Fruit fly (Drosophila melanogaster) whole organism, embryonic: Measurements from ENCODE around the gene CG17202.

ENCODE experiments used
- Bgb ChIP-seq: fragments of 200-800 bp; sonication (Bioruptor generic); IDR thresholded peaks from 2 replicates; pipeline ENCODE4 v1.3.6; 2022; ENCODE audit warnings: missing biosample characterization, missing genetic modification characterization; ENCODE audit not compliant: partially characterized antibody
- CG10431 ChIP-seq: fragments of 200-800 bp; sonication (Bioruptor generic); optimal IDR thresholded peaks from 3 replicates; lab custom pipeline; 2018; ENCODE audit warnings: missing biosample characterization, mild to moderate bottlenecking, missing genetic modification characterization
- CG10462 ChIP-seq: fragments of 200-800 bp; sonication (Bioruptor generic); optimal IDR thresholded peaks from 2 replicates; lab custom pipeline; 2016; ENCODE audit warnings: missing biosample characterization, missing genetic modification characterization
- CG14014 ChIP-seq: fragments of 200-800 bp; sonication (Bioruptor generic); IDR thresholded peaks from 2 replicates; pipeline ENCODE4 v1.3.6; 2022; ENCODE audit warnings: missing biosample characterization, missing genetic modification characterization
- CG14710 ChIP-seq: fragments of 200-800 bp; sonication (Bioruptor generic); optimal IDR thresholded peaks from 3 replicates; lab custom pipeline; 2019; ENCODE audit warnings: missing biosample characterization, mild to moderate bottlenecking, missing genetic modification characterization, moderate library complexity
- CG17359 ChIP-seq: fragments of 200-800 bp; sonication (Bioruptor generic); optimal IDR thresholded peaks from 3 replicates; lab custom pipeline; 2018; ENCODE audit warnings: missing biosample characterization, mild to moderate bottlenecking, missing genetic modification characterization, moderate library complexity
- CG17568 ChIP-seq: fragments of 200-800 bp; sonication (Bioruptor generic); optimal IDR thresholded peaks from 2 replicates; lab custom pipeline; 2018; ENCODE audit warnings: missing biosample characterization, mild to moderate bottlenecking, missing genetic modification characterization, moderate library complexity
- CG17829 ChIP-seq: fragments of 200-800 bp; optimal IDR thresholded peaks from 2 replicates; lab custom pipeline; 2019; ENCODE audit warnings: missing biosample characterization, mild to moderate bottlenecking, missing genetic modification characterization, moderate library complexity
- CG17912 ChIP-seq: fragments of 200-800 bp; sonication (Bioruptor generic); optimal IDR thresholded peaks from 2 replicates; lab custom pipeline; 2018; ENCODE audit warnings: missing biosample characterization, mild to moderate bottlenecking, missing genetic modification characterization
- CG1832 ChIP-seq: fragments of 200-800 bp; sonication (Bioruptor generic); optimal IDR thresholded peaks from 2 replicates; lab custom pipeline; 2017; ENCODE audit warnings: missing biosample characterization, mild to moderate bottlenecking, missing genetic modification characterization, inconsistent platforms
- CG18599 ChIP-seq: fragments of 200-800 bp; sonication (Bioruptor generic); optimal IDR thresholded peaks from 3 replicates; lab custom pipeline; 2017; ENCODE audit warnings: missing biosample characterization, missing genetic modification characterization, mild to moderate bottlenecking, moderate library complexity, missing genetic modification reagents
- CG2712 ChIP-seq: fragments of 200-800 bp; optimal IDR thresholded peaks from 3 replicates; lab custom pipeline; 2019; ENCODE audit warnings: missing biosample characterization, mild to moderate bottlenecking, missing genetic modification characterization, moderate library complexity
- CG34376 ChIP-seq: fragments of 200-800 bp; sonication (Bioruptor generic); optimal IDR thresholded peaks from 2 replicates; lab custom pipeline; 2018; ENCODE audit warnings: missing biosample characterization, mild to moderate bottlenecking, missing genetic modification characterization
- CG4424 ChIP-seq: fragments of 200-800 bp; sonication (Bioruptor generic); optimal IDR thresholded peaks from 3 replicates; lab custom pipeline; 2016; ENCODE audit warnings: missing biosample characterization, missing genetic modification characterization
- CG5180 ChIP-seq: fragments of 200-800 bp; sonication (Bioruptor generic); optimal IDR thresholded peaks from 3 replicates; lab custom pipeline; 2017; ENCODE audit warnings: missing biosample characterization, missing genetic modification characterization, mild to moderate bottlenecking, moderate library complexity, missing genetic modification reagents
- CG6854 ChIP-seq: fragments of 200-800 bp; sonication (Bioruptor generic); optimal IDR thresholded peaks from 3 replicates; lab custom pipeline; 2017; ENCODE audit warnings: missing biosample characterization, mild to moderate bottlenecking, missing genetic modification characterization
- CG7745 ChIP-seq: fragments of 200-800 bp; sonication (Bioruptor generic); optimal IDR thresholded peaks from 2 replicates; lab custom pipeline; 2018; ENCODE audit warnings: missing biosample characterization, mild to moderate bottlenecking, missing genetic modification characterization, moderate library complexity
- CG8765 ChIP-seq: fragments of 200-800 bp; sonication (Bioruptor generic); IDR thresholded peaks from 2 replicates; pipeline ENCODE4 v1.3.6; 2022; ENCODE audit warnings: missing biosample characterization, missing genetic modification characterization
- CG9797 ChIP-seq: fragments of 200-800 bp; sonication (Bioruptor generic); optimal IDR thresholded peaks from 3 replicates; lab custom pipeline; 2018; ENCODE audit warnings: missing biosample characterization, mild to moderate bottlenecking, missing genetic modification characterization
- CG9876 ChIP-seq: fragments of 200-800 bp; sonication (Bioruptor generic); optimal IDR thresholded peaks from 2 replicates; lab custom pipeline; 2016; ENCODE audit warnings: missing biosample characterization, missing genetic modification characterization
- Chrac-16 ChIP-seq: fragments of 200-800 bp; sonication (Bioruptor generic); optimal IDR thresholded peaks from 3 replicates; lab custom pipeline; 2016; ENCODE audit warnings: missing biosample characterization, missing genetic modification characterization
- Doc2 ChIP-seq: fragments of 200-800 bp; sonication (Bioruptor generic); IDR thresholded peaks from 2 replicates; pipeline ENCODE4 v1.3.6; 2022; ENCODE audit warnings: missing biosample characterization, missing genetic modification characterization
- Drgx ChIP-seq: fragments of 200-800 bp; sonication (Bioruptor generic); IDR thresholded peaks from 2 replicates; pipeline ENCODE4 v1.3.6; 2022; ENCODE audit warnings: missing biosample characterization, missing genetic modification characterization
- Fer1 ChIP-seq: fragments of 200-800 bp; sonication (Bioruptor generic); optimal IDR thresholded peaks from 2 replicates; lab custom pipeline; 2017; ENCODE audit warnings: missing biosample characterization, mild to moderate bottlenecking, missing genetic modification characterization
- HmgZ ChIP-seq: fragments of 200-800 bp; sonication (Bioruptor generic); optimal IDR thresholded peaks from 2 replicates; lab custom pipeline; 2018; ENCODE audit warnings: missing biosample characterization, mild to moderate bottlenecking, missing genetic modification characterization
- MESR4 ChIP-seq: fragments of 200-800 bp; sonication (Bioruptor generic); optimal IDR thresholded peaks from 2 replicates; lab custom pipeline; 2018; ENCODE audit warnings: missing biosample characterization, mild to moderate bottlenecking, missing genetic modification characterization, moderate library complexity
- Max ChIP-seq: fragments of 200-800 bp; sonication (Bioruptor generic); optimal IDR thresholded peaks from 2 replicates; lab custom pipeline; 2016; ENCODE audit warnings: missing biosample characterization, mild to moderate bottlenecking, missing genetic modification characterization
- Myb ChIP-seq: fragments of 200-800 bp; sonication (Bioruptor generic); optimal IDR thresholded peaks from 2 replicates; lab custom pipeline; 2016; ENCODE audit warnings: missing biosample characterization, missing genetic modification characterization
- NC2β ChIP-seq: fragments of 200-800 bp; sonication (Bioruptor generic); optimal IDR thresholded peaks from 2 replicates; lab custom pipeline; 2016; ENCODE audit warnings: missing biosample characterization, missing genetic modification characterization
- Opbp ChIP-seq: fragments of 200-800 bp; sonication (Bioruptor generic); IDR thresholded peaks from 3 replicates; pipeline ENCODE4 v1.3.6; 2022; ENCODE audit warnings: missing biosample characterization, missing genetic modification characterization; ENCODE audit not compliant: partially characterized antibody
- PHDP ChIP-seq: fragments of 200-800 bp; sonication (Bioruptor generic); optimal IDR thresholded peaks from 3 replicates; lab custom pipeline; 2018; ENCODE audit warnings: missing biosample characterization, mild to moderate bottlenecking, missing genetic modification characterization, moderate library complexity
- Sry-δ ChIP-seq: fragments of 200-800 bp; sonication (Bioruptor generic); optimal IDR thresholded peaks from 2 replicates; lab custom pipeline; 2016; ENCODE audit warnings: missing biosample characterization, missing genetic modification characterization
- amos ChIP-seq: fragments of 200-800 bp; sonication (Bioruptor generic); IDR thresholded peaks from 2 replicates; pipeline ENCODE4 v1.3.6; 2022; ENCODE audit warnings: missing biosample characterization, missing genetic modification characterization; ENCODE audit not compliant: partially characterized antibody
- ara ChIP-seq: fragments of 200-800 bp; sonication (Bioruptor generic); IDR thresholded peaks from 2 replicates; pipeline ENCODE4 v1.3.6; 2022; ENCODE audit warnings: missing biosample characterization, missing genetic modification characterization
- ato ChIP-seq: fragments of 200-800 bp; sonication (Bioruptor generic); IDR thresholded peaks from 2 replicates; pipeline ENCODE4 v1.3.6; 2022; ENCODE audit warnings: missing biosample characterization, missing genetic modification characterization; ENCODE audit not compliant: partially characterized antibody
- bbx ChIP-seq: fragments of 200-800 bp; sonication (Bioruptor generic); IDR thresholded peaks from 2 replicates; pipeline ENCODE4 v1.3.6; 2022; ENCODE audit warnings: missing biosample characterization, missing genetic modification characterization; ENCODE audit not compliant: partially characterized antibody
- fu2 ChIP-seq: fragments of 200-800 bp; sonication (Bioruptor generic); optimal IDR thresholded peaks from 2 replicates; lab custom pipeline; 2016; ENCODE audit warnings: missing biosample characterization, missing genetic modification characterization
- her ChIP-seq: fragments of 200-800 bp; sonication (Bioruptor generic); optimal IDR thresholded peaks from 2 replicates; lab custom pipeline; 2016; ENCODE audit warnings: missing biosample characterization, missing genetic modification characterization
- jumu ChIP-seq: fragments of 200-800 bp; sonication (Bioruptor generic); optimal IDR thresholded peaks from 3 replicates; lab custom pipeline; 2016; ENCODE audit warnings: missing biosample characterization, missing genetic modification characterization
- lab ChIP-seq: fragments of 200-800 bp; sonication (Bioruptor generic); optimal IDR thresholded peaks from 3 replicates; lab custom pipeline; 2017; ENCODE audit warnings: missing biosample characterization, missing genetic modification characterization, mild to moderate bottlenecking, moderate library complexity, missing genetic modification reagents
- lmd ChIP-seq: fragments of 200-800 bp; sonication (Bioruptor generic); IDR thresholded peaks from 2 replicates; pipeline ENCODE4 v1.3.6; 2022; ENCODE audit warnings: missing biosample characterization, missing genetic modification characterization
- rib ChIP-seq: fragments of 200-800 bp; sonication (Bioruptor generic); IDR thresholded peaks from 2 replicates; pipeline ENCODE4 v1.3.6; 2022; ENCODE audit warnings: missing biosample characterization, missing genetic modification characterization
- salm ChIP-seq: fragments of 200-800 bp; sonication (Bioruptor generic); optimal IDR thresholded peaks from 2 replicates; lab custom pipeline; 2018; ENCODE audit warnings: missing biosample characterization, mild to moderate bottlenecking, missing genetic modification characterization
- seq ChIP-seq: fragments of 200-800 bp; sonication (Bioruptor generic); IDR thresholded peaks from 2 replicates; pipeline ENCODE4 v1.3.6; 2022; ENCODE audit warnings: missing biosample characterization, missing genetic modification characterization
- sob ChIP-seq: fragments of 200-800 bp; sonication (Bioruptor generic); IDR thresholded peaks from 2 replicates; pipeline ENCODE4 v1.3.6; 2022; ENCODE audit warnings: missing biosample characterization, missing genetic modification characterization
- sr ChIP-seq: fragments of 200-800 bp; sonication (Bioruptor generic); IDR thresholded peaks from 3 replicates; pipeline ENCODE4 v1.3.6; 2022; ENCODE audit warnings: missing biosample characterization, missing genetic modification characterization
- tap ChIP-seq: fragments of 200-800 bp; optimal IDR thresholded peaks from 3 replicates; lab custom pipeline; 2019; ENCODE audit warnings: missing biosample characterization, mild to moderate bottlenecking, missing genetic modification characterization, moderate library complexity
- tgo ChIP-seq: fragments of 200-800 bp; sonication (Bioruptor generic); IDR thresholded peaks from 3 replicates; pipeline ENCODE4 v1.3.6; 2022; ENCODE audit warnings: missing biosample characterization, missing genetic modification characterization

Gene CG17202

dm6 chr3R:12406235-12407196 lies 16.1 kb upstream of the CG17202 start, which contains the start of gene CG5167 (continued):
- peak; percentile 54 for TF ChIP-seq lab (GFP tag; lab: Kevin White, UChicago)
- no peak for TF ChIP-seq tgo (GFP tag; lab: Robert Waterston, UW)
- TF ChIP-seq CG10462 (GFP tag; lab: Kevin White, UChicago): no peak
- peak; percentile 7; the same call in 1 of the 2 replicates for TF ChIP-seq amos (GFP tag; lab: Robert Waterston, UW)
- TF ChIP-seq fu2: no peak
- peak; percentile 43 for TF ChIP-seq Max (GFP tag; lab: Kevin White, UChicago)
- TF ChIP-seq CG14014 (GFP tag; lab: Robert Waterston, UW): no peak
- no peak for TF ChIP-seq Opbp (GFP tag; lab: Robert Waterston, UW)
- TF ChIP-seq CG1832: no peak
- TF ChIP-seq Bgb (GFP tag; lab: Robert Waterston, UW): no peak
- no peak for TF ChIP-seq salm
- peak; percentile 16; the same call in 1 of the 2 replicates for TF ChIP-seq lmd
- TF ChIP-seq CG17829 (tag; lab: Kevin White, UChicago): peak; percentile 54
- no peak for TF ChIP-seq seq (GFP tag; lab: Robert Waterston, UW)
- TF ChIP-seq CG10431 (GFP tag; lab: Kevin White, UChicago): no peak
- TF ChIP-seq CG17359 (tag; lab: Kevin White, UChicago): peak; percentile 49
- TF ChIP-seq CG17568 (GFP tag; lab: Kevin White, UChicago): no peak
- TF ChIP-seq bbx: 0 out of 2 replicates have a peak, but pooled peaks have one; percentile 22
- TF ChIP-seq CG18599 (GFP tag; lab: Kevin White, UChicago): peak; percentile 67
- peak; percentile 33 for TF ChIP-seq MESR4 (GFP tag; lab: Kevin White, UChicago)

dm6 chr3R:12408160-12408559 lies 14.4 kb upstream of the CG17202 start, which contains the start of gene CG5196:
CG5196 (plus strand) TSS chr3R:12408316.
- peak; percentile 38 for TF ChIP-seq Fer1 (GFP tag; lab: Kevin White, UChicago)
- no peak for TF ChIP-seq CG5180 (GFP tag; lab: Kevin White, UChicago)
- TF ChIP-seq CG14710 (tag; lab: Kevin White, UChicago): peak; percentile 60
- peak; percentile 20; the same call in 1 of the 2 replicates for TF ChIP-seq sob (GFP tag; lab: Robert Waterston, UW)
- TF ChIP-seq Doc2 (GFP tag; lab: Robert Waterston, UW): no peak
- TF ChIP-seq rib: no peak
- peak; percentile 13 for TF ChIP-seq her (GFP tag; lab: Kevin White, UChicago)
- peak; percentile 88 for TF ChIP-seq CG9797 (GFP tag; lab: Kevin White, UChicago)
- no peak for TF ChIP-seq NC2β
- TF ChIP-seq HmgZ (tag; lab: Kevin White, UChicago): peak; percentile 81
- TF ChIP-seq Drgx (GFP tag; lab: Robert Waterston, UW): no peak
- TF ChIP-seq sr (GFP tag; lab: Robert Waterston, UW): no peak
- peak; percentile 36 for TF ChIP-seq CG6854 (GFP tag; lab: Kevin White, UChicago)
- TF ChIP-seq CG34376 (GFP tag; lab: Kevin White, UChicago): peak; percentile 23
- TF ChIP-seq Max (GFP tag; lab: Kevin White, UChicago): peak; percentile 4
- peak; percentile 48 for TF ChIP-seq CG2712 (tag; lab: Kevin White, UChicago)
- TF ChIP-seq CG17912 (GFP tag; lab: Kevin White, UChicago): no peak
- no peak for TF ChIP-seq CG4424 (GFP tag; lab: Kevin White, UChicago)
- TF ChIP-seq Sry-δ (GFP tag; lab: Kevin White, UChicago): peak; percentile 56
- TF ChIP-seq PHDP (tag; lab: Kevin White, UChicago): peak; percentile 40
- no peak for TF ChIP-seq tap
- no peak for TF ChIP-seq CG9876 (GFP tag; lab: Kevin White, UChicago)
- TF ChIP-seq CG8765: no peak
- no peak for TF ChIP-seq CG7745 (tag; lab: Kevin White, UChicago)
- TF ChIP-seq Chrac-16 (GFP tag; lab: Kevin White, UChicago): no peak
- TF ChIP-seq ara: no peak
- peak; percentile 57; the same call in 1 of the 2 replicates for TF ChIP-seq ato (GFP tag; lab: Robert Waterston, UW)
- TF ChIP-seq Myb (GFP tag; lab: Kevin White, UChicago): peak; percentile 15
- peak; percentile 5 for TF ChIP-seq jumu (GFP tag; lab: Kevin White, UChicago)
